Worm (Caenorhabditis elegans): Measurements from ENCODE around the gene acdh-11.

DNA sequence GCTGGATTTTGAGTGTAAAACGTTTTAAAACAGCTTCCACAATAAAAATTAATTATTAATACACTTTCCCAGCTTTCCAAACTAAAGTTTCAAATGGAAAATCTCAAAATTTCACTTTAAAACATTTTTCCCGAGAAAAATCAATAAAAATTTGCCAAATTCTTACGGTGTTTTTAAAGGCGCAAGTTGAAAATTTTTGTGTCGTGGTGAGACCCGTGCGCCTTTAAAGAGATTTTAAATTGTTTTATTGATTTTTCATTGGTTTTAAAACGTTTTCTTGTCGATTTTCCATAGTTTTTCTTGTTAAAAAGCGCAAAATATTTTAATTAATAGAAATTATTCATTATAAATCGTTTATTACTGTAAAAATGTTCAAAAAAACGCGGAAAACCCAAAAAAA lies 4.2 kb upstream of the acdh-11 start, which contains the start of gene Y45F3A.1:
- no peak for TF ChIP-seq elt-2 (tag; optimal IDR thresholded peaks at IDR 0.05)
- no peak for TF ChIP-seq fos-1 (tag; optimal IDR thresholded peaks at IDR 0.05)
- TF ChIP-seq ceh-28 (tag; optimal IDR thresholded peaks at IDR 0.05) = no peak
